Fruit fly (Drosophila melanogaster) S2 (cell line): ENCODE data around the gene CG10005.

ENCODE experiments used
- CG8478 ChIP-seq: fragments of >200 bp; optimal IDR thresholded peaks from 2 replicates; lab custom pipeline; 2018
- CTCF ChIP-seq, 2 experiments: fragments of >200 bp; optimal IDR thresholded peaks; 2 replicates each; lab custom pipeline; 2018

The CG10005 gene

dm6 chr3R:11976556-11977335 lies at the start of gene CG10005:
Gene CG10005, minus strand, starts transcription at chr3R:11977197.
- TF ChIP-seq CTCF (optimal IDR thresholded peaks at IDR 0.05; lab: Kevin White, UChicago) = no peak
- TF ChIP-seq CG8478 (lab: Kevin White, UChicago) = no peak

- no peak for TF ChIP-seq CTCF (optimal IDR thresholded peaks at IDR 0.05; lab: Kevin White, UChicago)
- TF ChIP-seq CG8478 (lab: Kevin White, UChicago) = no peak
Observed at dm6 chr3R:12020987-12021386, 44.0 kb upstream of the CG10005 start.

dm6 chr3R:12016828-12017280 lies 39.9 kb upstream of the CG10005 start, which contains the start of the genes DCAF12 and Spt3:
Gene DCAF12, minus strand, starts transcription at chr3R:12017031.
Gene Spt3, plus strand, starts transcription at chr3R:12017156.
- no peak for TF ChIP-seq CTCF (optimal IDR thresholded peaks at IDR 0.05; lab: Kevin White, UChicago)
- no peak for TF ChIP-seq CG8478 (lab: Kevin White, UChicago)

dm6 chr3R:12010202-12010824 lies 33.3 kb upstream of the CG10005 start, which contains the start of the genes KLHL18 and GCC185:
Gene KLHL18, minus strand, starts transcription at chr3R:12010434.
Gene GCC185, plus strand, starts transcription at chr3R:12010772.
- TF ChIP-seq CG8478 (lab: Kevin White, UChicago) = no peak
- TF ChIP-seq CTCF (optimal IDR thresholded peaks at IDR 0.05; lab: Kevin White, UChicago) = no peak

dm6 chr3R:12006417-12006816 lies 29.4 kb upstream of the CG10005 start:
- TF ChIP-seq CTCF (optimal IDR thresholded peaks at IDR 0.05; lab: Kevin White, UChicago) (no peak), CG8478 (lab: Kevin White, UChicago) (no peak)

dm6 chr3R:12005417-12005816 lies 28.4 kb upstream of the CG10005 start, which contains the start of gene Tk:
Gene Tk, minus strand, starts transcription at chr3R:12005473.
- TF ChIP-seq CTCF (optimal IDR thresholded peaks at IDR 0.05; lab: Kevin White, UChicago) (no peak), CG8478 (lab: Kevin White, UChicago) (no peak)

dm6 chr3R:11999074-11999473 lies 22.1 kb upstream of the CG10005 start, which contains the start of gene Ect3:
Gene Ect3, plus strand, starts transcription at chr3R:11999278.
- TF ChIP-seq CG8478 (lab: Kevin White, UChicago) (no peak), CTCF (optimal IDR thresholded peaks at IDR 0.05; lab: Kevin White, UChicago) (no peak)

dm6 chr3R:11998130-11998529 lies 21.1 kb upstream of the CG10005 start:
- no peak for TF ChIP-seq CG8478 (lab: Kevin White, UChicago)
- no peak for TF ChIP-seq CTCF (optimal IDR thresholded peaks at IDR 0.05; lab: Kevin White, UChicago)

- TF ChIP-seq CG8478 (lab: Kevin White, UChicago) (no peak), CTCF (optimal IDR thresholded peaks at IDR 0.05; lab: Kevin White, UChicago) (no peak)
Observed at dm6 chr3R:11992934-11993670, 16.1 kb upstream of the CG10005 start, which contains the start of gene mfas. Gene mfas, minus strand, starts transcription at chr3R:11993315.

- no peak for TF ChIP-seq CG8478 (lab: Kevin White, UChicago)
- no peak for TF ChIP-seq CTCF (optimal IDR thresholded peaks at IDR 0.05; lab: Kevin White, UChicago)
Observed at dm6 chr3R:11991538-11992164, 14.7 kb upstream of the CG10005 start.

dm6 chr3R:11989996-11990395 lies 13.0 kb upstream of the CG10005 start:
- TF ChIP-seq CTCF (optimal IDR thresholded peaks at IDR 0.05; lab: Kevin White, UChicago) (no peak), CG8478 (lab: Kevin White, UChicago) (no peak)

dm6 chr3R:11989206-11989605 lies 12.2 kb upstream of the CG10005 start:
- no peak for TF ChIP-seq CG8478 (lab: Kevin White, UChicago)

dm6 chr3R:11984862-11985261 lies 7.9 kb upstream of the CG10005 start:
- TF ChIP-seq CG8478 (lab: Kevin White, UChicago) = no peak
- no peak for TF ChIP-seq CTCF (optimal IDR thresholded peaks at IDR 0.05; lab: Kevin White, UChicago)

- TF ChIP-seq CTCF (optimal IDR thresholded peaks at IDR 0.05; lab: Kevin White, UChicago) (no peak), CG8478 (lab: Kevin White, UChicago) (no peak)
Observed at dm6 chr3R:11984441-11984840, 7.4 kb upstream of the CG10005 start, which contains the start of gene CG3397. Gene CG3397, minus strand, starts transcription at chr3R:11984541.
